Fruit fly (Drosophila melanogaster) whole organism, embryonic: ENCODE measurements around the gene CG3119.

Experiments
- B-H1 ChIP-seq: fragments of 200-800 bp; sonication (Bioruptor generic); IDR thresholded peaks from 3 replicates; pipeline ENCODE4 v1.3.6; 2022; ENCODE audit warnings: missing biosample characterization, missing genetic modification characterization
- Bdp1 ChIP-seq: fragments of 200-800 bp; sonication (Bioruptor generic); optimal IDR thresholded peaks from 3 replicates; lab custom pipeline; 2016; ENCODE audit warnings: missing biosample characterization, missing genetic modification characterization
- CG11085 ChIP-seq: fragments of 200-800 bp; sonication (Bioruptor generic); IDR thresholded peaks from 2 replicates; pipeline ENCODE4 v1.3.6; 2022; ENCODE audit warnings: missing biosample characterization, missing genetic modification characterization
- CG11696 ChIP-seq: fragments of 200-800 bp; sonication (Bioruptor generic); IDR thresholded peaks from 2 replicates; pipeline ENCODE4 v1.3.6; 2022; ENCODE audit warnings: missing biosample characterization, missing genetic modification characterization
- CG12104 ChIP-seq: fragments of 200-800 bp; sonication (Bioruptor generic); optimal IDR thresholded peaks from 3 replicates; lab custom pipeline; 2016; ENCODE audit warnings: missing biosample characterization, missing genetic modification characterization
- CG12942 ChIP-seq: fragments of 200-800 bp; sonication (Bioruptor generic); optimal IDR thresholded peaks from 3 replicates; lab custom pipeline; 2016; ENCODE audit warnings: missing biosample characterization, missing genetic modification characterization
- CG13296 ChIP-seq: fragments of 200-800 bp; sonication (Bioruptor generic); optimal IDR thresholded peaks from 3 replicates; lab custom pipeline; 2018; ENCODE audit warnings: missing biosample characterization, mild to moderate bottlenecking, missing genetic modification characterization
- CG13775 ChIP-seq: fragments of 200-800 bp; sonication (Bioruptor generic); optimal IDR thresholded peaks from 3 replicates; lab custom pipeline; 2017; ENCODE audit warnings: missing biosample characterization, mild to moderate bottlenecking, missing genetic modification characterization
- CG1602 ChIP-seq: fragments of 200-800 bp; sonication (Bioruptor generic); optimal IDR thresholded peaks from 3 replicates; lab custom pipeline; 2016; ENCODE audit warnings: missing biosample characterization, missing genetic modification characterization
- CG16815 ChIP-seq: fragments of 200-800 bp; sonication (Bioruptor generic); optimal IDR thresholded peaks from 3 replicates; lab custom pipeline; 2017; ENCODE audit warnings: missing biosample characterization, mild to moderate bottlenecking, missing genetic modification characterization
- CG18599 ChIP-seq: fragments of 200-800 bp; sonication (Bioruptor generic); optimal IDR thresholded peaks from 3 replicates; lab custom pipeline; 2017; ENCODE audit warnings: missing biosample characterization, missing genetic modification characterization, mild to moderate bottlenecking, moderate library complexity, missing genetic modification reagents
- CG2875 ChIP-seq: fragments of 200-800 bp; sonication (Bioruptor generic); optimal IDR thresholded peaks from 2 replicates; lab custom pipeline; 2017; ENCODE audit warnings: missing biosample characterization, mild to moderate bottlenecking, missing genetic modification characterization, missing genetic modification reagents
- CG32532 ChIP-seq: fragments of 200-800 bp; sonication (Bioruptor generic); IDR thresholded peaks from 2 replicates; pipeline ENCODE4 v1.3.6; 2022; ENCODE audit warnings: missing biosample characterization, missing genetic modification characterization
- CG34376 ChIP-seq: fragments of 200-800 bp; sonication (Bioruptor generic); optimal IDR thresholded peaks from 2 replicates; lab custom pipeline; 2018; ENCODE audit warnings: missing biosample characterization, mild to moderate bottlenecking, missing genetic modification characterization
- CG6254 ChIP-seq: fragments of 200-800 bp; sonication (Bioruptor generic); optimal IDR thresholded peaks from 3 replicates; lab custom pipeline; 2017; ENCODE audit warnings: mild to moderate bottlenecking, missing biosample characterization, missing genetic modification reagents, missing genetic modification characterization
- CG6272 ChIP-seq: fragments of 200-800 bp; sonication (Bioruptor generic); IDR thresholded peaks from 2 replicates; pipeline ENCODE4 v1.3.6; 2022; ENCODE audit warnings: missing biosample characterization, missing genetic modification characterization
- CG7987 ChIP-seq: fragments of 200-800 bp; sonication (Bioruptor generic); optimal IDR thresholded peaks from 2 replicates; lab custom pipeline; 2018; ENCODE audit warnings: missing biosample characterization, mild to moderate bottlenecking, missing genetic modification characterization, moderate library complexity
- CG8290 ChIP-seq, 3 experiments: fragments of 200-800 bp; sonication (Bioruptor generic); optimal IDR thresholded peaks; 2 replicates each; lab custom pipeline; 2016 to 2019; ENCODE audit warnings: missing biosample characterization in 3 of 3, missing genetic modification characterization in 3 of 3, mild to moderate bottlenecking in 2 of 3, moderate library complexity in 1 of 3
- Camta ChIP-seq: fragments of 200-800 bp; sonication (Bioruptor generic); optimal IDR thresholded peaks from 2 replicates; lab custom pipeline; 2016; ENCODE audit warnings: missing biosample characterization, missing genetic modification characterization
- Fer1 ChIP-seq: fragments of 200-800 bp; sonication (Bioruptor generic); optimal IDR thresholded peaks from 2 replicates; lab custom pipeline; 2017; ENCODE audit warnings: missing biosample characterization, mild to moderate bottlenecking, missing genetic modification characterization
- Meics ChIP-seq: fragments of 200-800 bp; sonication (Bioruptor generic); optimal IDR thresholded peaks from 2 replicates; lab custom pipeline; 2017; ENCODE audit warnings: missing biosample characterization, mild to moderate bottlenecking, missing genetic modification characterization
- NC2α ChIP-seq: fragments of 200-800 bp; sonication (Bioruptor generic); optimal IDR thresholded peaks from 2 replicates; lab custom pipeline; 2016; ENCODE audit warnings: missing biosample characterization, missing genetic modification characterization
- Ptx1 ChIP-seq: fragments of 200-800 bp; sonication (Bioruptor generic); IDR thresholded peaks from 2 replicates; pipeline ENCODE4 v1.3.6; 2022; ENCODE audit warnings: missing biosample characterization, missing genetic modification characterization
- Sox102F ChIP-seq: fragments of 200-800 bp; sonication (Bioruptor generic); optimal IDR thresholded peaks from 2 replicates; lab custom pipeline; 2018; ENCODE audit warnings: missing biosample characterization, mild to moderate bottlenecking, missing genetic modification characterization, moderate library complexity
- Ssrp ChIP-seq: fragments of 200-800 bp; sonication (Bioruptor generic); optimal IDR thresholded peaks from 2 replicates; lab custom pipeline; 2018; ENCODE audit warnings: missing biosample characterization, mild to moderate bottlenecking, missing genetic modification characterization, moderate library complexity
- Xbp1 ChIP-seq: fragments of 200-800 bp; sonication (Bioruptor generic); optimal IDR thresholded peaks from 3 replicates; lab custom pipeline; 2016; ENCODE audit warnings: missing biosample characterization, mild to moderate bottlenecking, missing genetic modification characterization
- abd-A ChIP-seq: fragments of 200-800 bp; sonication (Bioruptor generic); optimal IDR thresholded peaks from 3 replicates; lab custom pipeline; 2019; ENCODE audit warnings: missing biosample characterization, mild to moderate bottlenecking, missing genetic modification characterization, moderate library complexity
- ap ChIP-seq: fragments of 200-800 bp; sonication (Bioruptor generic); IDR thresholded peaks from 2 replicates; pipeline ENCODE4 v1.3.6; 2022; ENCODE audit warnings: missing biosample characterization, missing genetic modification characterization
- ara ChIP-seq: fragments of 200-800 bp; sonication (Bioruptor generic); IDR thresholded peaks from 2 replicates; pipeline ENCODE4 v1.3.6; 2022; ENCODE audit warnings: missing biosample characterization, missing genetic modification characterization
- bbx ChIP-seq: fragments of 200-800 bp; sonication (Bioruptor generic); IDR thresholded peaks from 2 replicates; pipeline ENCODE4 v1.3.6; 2022; ENCODE audit warnings: missing biosample characterization, missing genetic modification characterization; ENCODE audit not compliant: partially characterized antibody
- dm ChIP-seq: fragments of 200-800 bp; sonication (Bioruptor generic); optimal IDR thresholded peaks from 3 replicates; lab custom pipeline; 2016; ENCODE audit warnings: missing biosample characterization, missing genetic modification characterization
- exex ChIP-seq: fragments of 200-800 bp; sonication (Bioruptor generic); optimal IDR thresholded peaks from 4 replicates; lab custom pipeline; 2018; ENCODE audit warnings: missing biosample characterization, mild to moderate bottlenecking, missing genetic modification characterization, moderate library complexity
- fd3F ChIP-seq: fragments of 200-800 bp; sonication (Bioruptor generic); optimal IDR thresholded peaks from 2 replicates; lab custom pipeline; 2018; ENCODE audit warnings: missing biosample characterization, mild to moderate bottlenecking, missing genetic modification characterization, moderate library complexity
- grn ChIP-seq: fragments of 200-800 bp; sonication (Bioruptor generic); optimal IDR thresholded peaks from 3 replicates; lab custom pipeline; 2017; ENCODE audit warnings: missing biosample characterization, missing genetic modification characterization
- gro ChIP-seq: fragments of 200-800 bp; sonication (Bioruptor generic); optimal IDR thresholded peaks from 2 replicates; lab custom pipeline; 2016; ENCODE audit warnings: missing biosample characterization, missing genetic modification characterization
- gt ChIP-seq: fragments of 200-800 bp; sonication (Bioruptor generic); IDR thresholded peaks from 2 replicates; pipeline ENCODE4 v1.3.6; 2022; ENCODE audit warnings: missing biosample characterization, missing genetic modification characterization
- kah ChIP-seq: fragments of 200-800 bp; sonication (Bioruptor generic); optimal IDR thresholded peaks from 2 replicates; lab custom pipeline; 2018; ENCODE audit warnings: missing biosample characterization, mild to moderate bottlenecking, missing genetic modification characterization
- nerfin-2 ChIP-seq: fragments of 200-800 bp; sonication (Bioruptor generic); IDR thresholded peaks from 2 replicates; pipeline ENCODE4 v1.3.6; 2022; ENCODE audit warnings: missing biosample characterization, missing genetic modification characterization; ENCODE audit not compliant: partially characterized antibody
- pb ChIP-seq: fragments of 200-800 bp; sonication (Bioruptor generic); optimal IDR thresholded peaks from 3 replicates; lab custom pipeline; 2016; ENCODE audit warnings: missing biosample characterization, missing genetic modification characterization
- salm ChIP-seq: fragments of 200-800 bp; sonication (Bioruptor generic); optimal IDR thresholded peaks from 2 replicates; lab custom pipeline; 2018; ENCODE audit warnings: missing biosample characterization, mild to moderate bottlenecking, missing genetic modification characterization
- sens-2 ChIP-seq: fragments of 200-800 bp; sonication (Bioruptor generic); IDR thresholded peaks from 2 replicates; pipeline ENCODE4 v1.3.6; 2022; ENCODE audit warnings: missing biosample characterization, missing genetic modification characterization
- seq ChIP-seq: fragments of 200-800 bp; sonication (Bioruptor generic); IDR thresholded peaks from 2 replicates; pipeline ENCODE4 v1.3.6; 2022; ENCODE audit warnings: missing biosample characterization, missing genetic modification characterization
- slou ChIP-seq: fragments of 200-800 bp; sonication (Bioruptor generic); optimal IDR thresholded peaks from 3 replicates; lab custom pipeline; 2016; ENCODE audit warnings: missing biosample characterization, missing genetic modification characterization
- ssp ChIP-seq: fragments of 200-800 bp; sonication (Bioruptor generic); IDR thresholded peaks from 2 replicates; pipeline ENCODE4 v1.3.6; 2022; ENCODE audit warnings: missing biosample characterization, missing genetic modification characterization
- tin ChIP-seq: fragments of 200-800 bp; sonication (Bioruptor generic); optimal IDR thresholded peaks from 3 replicates; lab custom pipeline; 2016; ENCODE audit warnings: missing biosample characterization, missing genetic modification characterization
- twi ChIP-seq: fragments of 200-800 bp; optimal IDR thresholded peaks from 2 replicates; lab custom pipeline; 2019; ENCODE audit warnings: missing biosample characterization, mild to moderate bottlenecking, missing genetic modification characterization, moderate library complexity
- usp ChIP-seq: fragments of >200 bp; optimal IDR thresholded peaks from 2 replicates; lab custom pipeline; 2017; ENCODE audit warnings: missing biosample characterization, missing genetic modification characterization
- wor ChIP-seq: fragments of 200-800 bp; sonication (Bioruptor generic); IDR thresholded peaks from 2 replicates; pipeline ENCODE4 v1.3.6; 2022; ENCODE audit warnings: missing biosample characterization, missing genetic modification characterization
- zen2 ChIP-seq: fragments of 200-800 bp; sonication (Bioruptor generic); IDR thresholded peaks from 3 replicates; pipeline ENCODE4 v1.3.6; 2022; ENCODE audit warnings: missing biosample characterization, missing genetic modification characterization; ENCODE audit not compliant: partially characterized antibody

CG3119 gene

dm6 chr2L:2884683-2885502 lies 47.3 kb upstream of the CG3119 start (continued):
- TF ChIP-seq CG6254 (GFP tag; lab: Kevin White, UChicago) (no peak), Meics (GFP tag; lab: Kevin White, UChicago) (peak; percentile 53), Sox102F (GFP tag; lab: Kevin White, UChicago) (peak; percentile 16), ap (GFP tag; lab: Robert Waterston, UW) (no peak), salm (no peak), sens-2 (GFP tag; lab: Robert Waterston, UW) (no peak), gro (GFP tag; lab: Kevin White, UChicago) (peak; percentile 62), CG16815 (no peak), Ssrp (tag; lab: Kevin White, UChicago) (no peak), CG7987 (GFP tag; lab: Kevin White, UChicago) (peak; percentile 83), Camta (GFP tag; lab: Kevin White, UChicago) (no peak), twi (tag; lab: Kevin White, UChicago) (peak; percentile 22), CG18599 (GFP tag; lab: Kevin White, UChicago) (peak; percentile 29), CG13775 (GFP tag; lab: Kevin White, UChicago) (no peak), wor (GFP tag; lab: Robert Waterston, UW) (no peak), B-H1 (no peak; the same call in 2 of the 3 replicates), bbx (peak; percentile 70; the same call in 1 of the 2 replicates), kah (GFP tag; lab: Kevin White, UChicago) (peak; percentile 98), CG13296 (GFP tag; lab: Kevin White, UChicago) (peak; percentile 57), CG12104 (no peak), Xbp1 (no peak), usp (no peak), zen2 (GFP tag; lab: Robert Waterston, UW) (no peak; the same call in 2 of the 3 replicates), CG2875 (GFP tag; lab: Kevin White, UChicago) (no peak), slou (no peak), tin (peak; percentile 10), CG8290 (GFP tag; optimal IDR thresholded peaks at IDR 0.05; lab: Kevin White, UChicago) (no peak), CG8290 (tag; optimal IDR thresholded peaks at IDR 0.05; lab: Kevin White, UChicago) (peak in 1 of 2 experiments; percentile 99), grn (no peak), Ptx1 (GFP tag; lab: Robert Waterston, UW) (0 out of 2 replicates have a peak, but pooled peaks have one; percentile 11), Bdp1 (GFP tag; lab: Kevin White, UChicago) (peak; percentile 23), gt (GFP tag; lab: Robert Waterston, UW) (no peak), dm (GFP tag; lab: Kevin White, UChicago) (peak; percentile 45), ssp (GFP tag; lab: Robert Waterston, UW) (peak; percentile 13; the same call in 1 of the 2 replicates), CG6272 (peak; percentile 47), NC2α (GFP tag; lab: Kevin White, UChicago) (peak; percentile 50), CG1602 (GFP tag; lab: Kevin White, UChicago) (no peak), pb (GFP tag; lab: Kevin White, UChicago) (peak; percentile 5), nerfin-2 (GFP tag; lab: Robert Waterston, UW) (no peak), fd3F (no peak), seq (GFP tag; lab: Robert Waterston, UW) (no peak), CG12942 (no peak), CG11696 (no peak), CG11085 (GFP tag; lab: Robert Waterston, UW) (peak; percentile 48; the same call in 1 of the 2 replicates), exex (tag; lab: Kevin White, UChicago) (peak; percentile 55), CG34376 (GFP tag; lab: Kevin White, UChicago) (peak; percentile 89), CG32532 (GFP tag; lab: Robert Waterston, UW) (peak; percentile 70), abd-A (tag; lab: Kevin White, UChicago) (peak; percentile 91), Fer1 (GFP tag; lab: Kevin White, UChicago) (peak; percentile 63), ara (GFP tag; lab: Robert Waterston, UW) (peak; percentile 39; the same call in 1 of the 2 replicates)
